Fruit fly (Drosophila melanogaster): ENCODE data around the gene sip2.

Gene sip2

DNA sequence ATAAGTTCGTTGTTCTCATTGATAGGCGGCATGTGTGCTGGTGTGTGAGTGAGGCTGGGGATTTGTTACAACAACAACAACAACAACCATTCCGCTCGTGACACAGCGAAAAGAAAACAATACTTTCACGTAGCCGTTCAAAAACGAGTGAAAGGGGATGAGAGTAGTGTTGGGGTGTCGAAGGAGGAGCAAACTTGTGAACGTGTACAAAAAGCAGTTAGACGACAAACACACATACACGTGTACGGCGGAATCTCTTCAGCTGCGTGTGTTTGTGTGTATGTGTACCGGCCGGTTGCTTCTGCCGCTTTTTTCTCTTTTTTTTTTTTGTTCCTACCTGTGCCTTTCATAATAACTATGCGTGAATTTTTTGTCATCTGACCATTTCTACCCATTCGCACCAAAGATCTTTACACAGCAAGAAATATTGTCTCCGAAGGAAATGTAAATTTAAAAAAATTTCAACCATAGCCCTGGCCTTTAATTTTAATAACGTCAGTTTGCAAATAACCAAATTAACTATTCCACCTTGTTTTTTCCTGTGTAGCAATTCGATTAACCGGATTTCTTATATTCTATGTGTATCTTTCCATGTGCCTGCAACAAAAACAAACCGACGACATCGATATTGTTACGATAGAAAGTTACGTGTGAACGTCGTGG lies 41.7 kb downstream of the sip2 start (continued):
- peak; percentile 64 for TF ChIP-seq Atf-2 (GFP tag; optimal IDR thresholded peaks at IDR 0.05)
- TF ChIP-seq CG34376 (GFP tag; optimal IDR thresholded peaks at IDR 0.05) = no peak
- no peak for TF ChIP-seq ato (GFP tag; IDR thresholded peaks at IDR 0.05; ENCODE audit: partially characterized antibody)

DNA sequence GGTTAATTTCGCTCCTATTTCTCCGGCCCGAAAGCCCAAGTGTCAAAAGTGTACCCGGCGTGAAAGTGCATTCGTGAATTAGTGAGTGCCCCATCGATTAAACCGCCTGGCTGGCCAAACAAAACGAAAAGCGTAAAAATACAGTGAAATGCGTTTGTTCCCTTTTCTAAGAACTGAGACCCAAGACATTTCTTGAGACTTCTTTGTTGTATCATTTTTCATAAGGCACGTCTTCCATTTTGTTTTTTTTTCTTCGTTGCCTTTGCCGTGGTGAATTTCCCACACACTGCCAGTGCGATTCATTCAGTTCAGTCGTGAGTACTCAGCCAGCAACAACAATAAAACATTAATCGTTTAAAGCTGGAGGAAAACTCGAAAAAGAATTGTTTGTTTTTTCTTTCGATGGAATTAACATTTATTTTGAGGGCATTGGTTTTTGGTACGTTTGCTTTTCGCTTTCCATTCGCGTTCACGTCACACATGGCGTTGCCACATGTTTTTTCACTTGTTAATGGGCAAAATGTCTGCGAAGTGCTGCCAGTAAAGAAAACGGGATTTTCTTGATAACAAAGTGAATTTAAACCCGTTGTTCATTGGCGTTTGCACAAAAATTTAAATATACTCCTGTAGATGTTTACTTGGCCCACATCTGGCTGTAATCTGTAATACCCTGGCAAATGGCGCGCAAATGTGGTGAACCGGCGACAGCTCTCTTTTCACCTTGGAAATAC lies 42.3 kb downstream of the sip2 start:
- TF ChIP-seq gsb-n (tag; optimal IDR thresholded peaks at IDR 0.05) = peak; percentile 16
- peak; percentile 21 for TF ChIP-seq BEAF-32 (GFP tag; optimal IDR thresholded peaks at IDR 0.05)
- 0 out of 2 replicates have a peak, but pooled peaks have one; percentile 12 for TF ChIP-seq E2f2 (GFP tag; IDR thresholded peaks at IDR 0.05)
- TF ChIP-seq CG8290 (GFP tag; optimal IDR thresholded peaks at IDR 0.05) = no peak
- TF ChIP-seq CG8290 (tag; optimal IDR thresholded peaks at IDR 0.05) = peak in 1 of 2 experiments; percentile 18
- peak in 1 of 2 experiments; percentile 3 for TF ChIP-seq Pdp1 (GFP tag; optimal IDR thresholded peaks at IDR 0.05)
- TF ChIP-seq CG15696 (tag; optimal IDR thresholded peaks at IDR 0.05) = no peak
- TF ChIP-seq insv (GFP tag; optimal IDR thresholded peaks at IDR 0.05) = peak in 1 of 2 experiments; percentile 26
- TF ChIP-seq tgo (GFP tag; IDR thresholded peaks at IDR 0.05) = no peak
- peak; percentile 99 for TF ChIP-seq CG9437 (GFP tag; optimal IDR thresholded peaks at IDR 0.05)
- TF ChIP-seq twi (tag; optimal IDR thresholded peaks at IDR 0.05) = peak; percentile 87
- TF ChIP-seq stwl (tag; optimal IDR thresholded peaks at IDR 0.05) = peak; percentile 20
- TF ChIP-seq Hmx (GFP tag; optimal IDR thresholded peaks at IDR 0.05) = peak; percentile 41
- TF ChIP-seq D (optimal IDR thresholded peaks at IDR 0.05) = peak; percentile 46
- TF ChIP-seq D (GFP tag; optimal IDR thresholded peaks at IDR 0.05) = no peak
- peak in 1 of 2 experiments; percentile 7 for TF ChIP-seq bsh (GFP tag; optimal IDR thresholded peaks at IDR 0.05)
- peak; percentile 22 for TF ChIP-seq D19A (tag; optimal IDR thresholded peaks at IDR 0.05)
- peak; percentile 35; the same call in 1 of the 2 replicates for TF ChIP-seq E2f1 (GFP tag; IDR thresholded peaks at IDR 0.05)
- peak; percentile 27 for TF ChIP-seq Blimp-1 (GFP tag; optimal IDR thresholded peaks at IDR 0.05)
- no peak for TF ChIP-seq CG12104 (GFP tag; optimal IDR thresholded peaks at IDR 0.05)
- 0 out of 2 replicates have a peak, but pooled peaks have one; percentile 3 for TF ChIP-seq Adf1 (GFP tag; IDR thresholded peaks at IDR 0.05)
- TF ChIP-seq gfzf (GFP tag; optimal IDR thresholded peaks at IDR 0.05) = peak; percentile 19
- no peak for TF ChIP-seq HHEX (GFP tag; optimal IDR thresholded peaks at IDR 0.05)
- TF ChIP-seq CG12942 (GFP tag; optimal IDR thresholded peaks at IDR 0.05) = no peak
- peak; percentile 14 for TF ChIP-seq tap (tag; optimal IDR thresholded peaks at IDR 0.05)
- TF ChIP-seq ap (GFP tag; IDR thresholded peaks at IDR 0.05) = no peak
- TF ChIP-seq pros (GFP tag; optimal IDR thresholded peaks at IDR 0.05) = peak; percentile 95
- TF ChIP-seq chm (GFP tag; IDR thresholded peaks at IDR 0.05) = peak; percentile 2; the same call in 1 of the 2 replicates
- TF ChIP-seq CG7928 (GFP tag; optimal IDR thresholded peaks at IDR 0.05) = no peak
- peak; percentile 19 for TF ChIP-seq Sin3A (optimal IDR thresholded peaks at IDR 0.05)
- peak; percentile 13 for TF ChIP-seq CG2712 (tag; optimal IDR thresholded peaks at IDR 0.05)
- TF ChIP-seq CG15479 (GFP tag; optimal IDR thresholded peaks at IDR 0.05) = peak; percentile 57
- peak; percentile 29 for TF ChIP-seq CG15514 (GFP tag; optimal IDR thresholded peaks at IDR 0.05)
- TF ChIP-seq rib (GFP tag; IDR thresholded peaks at IDR 0.05) = no peak
- no peak for TF ChIP-seq Dip3 (GFP tag; optimal IDR thresholded peaks at IDR 0.05)
- peak; percentile 50 for TF ChIP-seq CG12769 (tag; optimal IDR thresholded peaks at IDR 0.05)
- peak; percentile 12 for TF ChIP-seq gem (tag; optimal IDR thresholded peaks at IDR 0.05)
- TF ChIP-seq CG17186 (GFP tag; optimal IDR thresholded peaks at IDR 0.05) = peak; percentile 22
- peak; percentile 11 for TF ChIP-seq kay (GFP tag; optimal IDR thresholded peaks at IDR 0.05)
- TF ChIP-seq lilli (GFP tag; optimal IDR thresholded peaks at IDR 0.05) = peak; percentile 37
- TF ChIP-seq ERR (GFP tag; optimal IDR thresholded peaks at IDR 0.05) = peak; percentile 3
- TF ChIP-seq trem (tag; optimal IDR thresholded peaks at IDR 0.05) = peak; percentile 30
- peak; percentile 34 for TF ChIP-seq gro (GFP tag; optimal IDR thresholded peaks at IDR 0.05)
- TF ChIP-seq CG12155 (GFP tag; optimal IDR thresholded peaks at IDR 0.05) = no peak

Data from whole organism, embryonic.